Worm (Caenorhabditis elegans) whole organism, late embryonic: ENCODE measurements around the gene abu-14.

ENCODE experiments used
- K02D7.2 ChIP-seq: sonication (generic microtip); optimal IDR thresholded peaks from 2 replicates; lab custom pipeline; 2017; ENCODE audit warnings: mild to moderate bottlenecking, missing genetic modification characterization, missing compliant biosample characterization
- ama-1 ChIP-seq: fragments of 150-350 bp; optimal IDR thresholded peaks from 2 replicates; lab custom pipeline; 2014
- ceh-22 ChIP-seq: sonication (generic microtip); optimal IDR thresholded peaks from 2 replicates; lab custom pipeline; 2017; ENCODE audit warnings: missing biosample characterization, missing genetic modification characterization
- dmd-4 ChIP-seq: sonication (generic microtip); optimal IDR thresholded peaks from 2 replicates; lab custom pipeline; 2016; ENCODE audit warnings: borderline replicate concordance, missing genetic modification characterization, missing compliant biosample characterization
- ets-4 ChIP-seq: sonication (generic microtip); optimal IDR thresholded peaks from 2 replicates; lab custom pipeline; 2016; ENCODE audit warnings: missing genetic modification characterization, missing compliant biosample characterization

DNA sequence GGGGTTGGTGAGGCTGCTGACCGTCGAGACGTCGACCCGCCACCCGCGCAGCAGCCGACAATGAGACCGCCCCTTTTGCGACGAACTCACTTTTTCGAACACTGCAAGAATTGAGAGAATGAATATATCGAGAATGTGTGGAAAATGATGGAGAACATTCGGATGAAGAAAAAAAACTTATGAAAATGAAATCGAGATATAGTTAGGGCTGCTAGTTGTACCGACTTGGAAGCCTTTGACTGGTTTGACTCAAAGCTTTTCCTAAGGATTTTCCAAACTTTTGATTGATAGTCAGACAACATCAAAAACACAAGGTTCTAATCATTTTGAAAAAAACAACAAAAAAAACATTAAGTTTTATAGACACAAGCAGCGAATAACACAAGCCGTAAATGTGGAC, 38.6 kb downstream of the abu-14 start, which contains the start of gene sym-2:
- no peak for TF ChIP-seq dmd-4 (tag; lab: Kevin White, UChicago)
- no peak for TF ChIP-seq ama-1 (lab: Kevin White, UChicago)
- no peak for TF ChIP-seq K02D7.2 (tag; lab: Kevin White, UChicago)
- no peak for TF ChIP-seq ceh-22 (tag; lab: Kevin White, UChicago)
- TF ChIP-seq ets-4 = no peak
